Worm (Caenorhabditis elegans) whole organism, L1 larva: Measurements from ENCODE around the gene mdl-1.

Experiments used
- aly-2 ChIP-seq: fragments of 150-350 bp; optimal IDR thresholded peaks from 2 replicates; lab custom pipeline; 2014; ENCODE audit warnings: missing biosample characterization, missing genetic modification characterization
- nhr-76 ChIP-seq: sonication (generic microtip); optimal IDR thresholded peaks from 2 replicates; lab custom pipeline; 2017; ENCODE audit warnings: missing biosample characterization, missing genetic modification characterization
- skn-1 ChIP-seq: fragments of 150-350 bp; optimal IDR thresholded peaks from 2 replicates; lab custom pipeline; 2014; ENCODE audit warnings: missing biosample characterization, missing genetic modification characterization
- snpc-4 ChIP-seq: fragments of 150-350 bp; optimal IDR thresholded peaks from 2 replicates; lab custom pipeline; 2014; ENCODE audit warnings: missing biosample characterization, missing genetic modification characterization
- sox-4 ChIP-seq: sonication (generic microtip); optimal IDR thresholded peaks from 2 replicates; lab custom pipeline; 2016; ENCODE audit warnings: missing genetic modification characterization, missing compliant biosample characterization
- zip-4 ChIP-seq: fragments of 200-800 bp; sonication (Bioruptor generic); optimal IDR thresholded peaks from 2 replicates; lab custom pipeline; 2018; ENCODE audit warnings: mild to moderate bottlenecking, missing genetic modification characterization, moderate library complexity, missing compliant biosample characterization

ce11 chrX:6713277-6713676 lies 28.9 kb upstream of the mdl-1 start, which contains the start of gene nas-11:
- no peak for TF ChIP-seq sox-4 (tag; lab: Kevin White, UChicago)
- TF ChIP-seq snpc-4 (tag; lab: Kevin White, UChicago): no peak
- TF ChIP-seq aly-2 (tag; lab: Kevin White, UChicago): no peak
- no peak for TF ChIP-seq nhr-76 (tag; lab: Kevin White, UChicago)
- TF ChIP-seq skn-1 (tag; lab: Kevin White, UChicago): no peak
- TF ChIP-seq zip-4: no peak
